5 fruit fly cellular contexts compared by ENCODE assay signal in genomic region chr3L:6192822-6193555, dm6.
TF ChIP-seq lines count a peak whose summit lies in the region.

Gene Sf3b6, minus strand, starts transcription at chr3L:6193179.
Gene Tnpo, plus strand, starts transcription at chr3L:6193480.

TF ChIP-seq in whole organism, adult, 20 proteins besides CTCF, POLR2A, EP300 and RAD21 (continued from another document):
- TF ChIP-seq Crg-1 (GFP tag; optimal IDR thresholded peaks at IDR 0.05; lab: Kevin White, UChicago), result peak; percentile 74
- peak; percentile 78 for TF ChIP-seq Hr96 (GFP tag; optimal IDR thresholded peaks at IDR 0.05; lab: Kevin White, UChicago)

TF ChIP-seq in whole organism, embryonic, 481 proteins besides CTCF, POLR2A, EP300 and RAD21 (continued from another document and continues in another):
- TF ChIP-seq CG32767 (GFP tag; IDR thresholded peaks at IDR 0.05; lab: Robert Waterston, UW) (peak; percentile 82), Hsf (GFP tag; optimal IDR thresholded peaks at IDR 0.05; lab: Kevin White, UChicago) (peak; percentile 84), CrebB (tag; optimal IDR thresholded peaks at IDR 0.05; lab: Kevin White, UChicago) (peak; percentile 49), vvl (GFP tag; IDR thresholded peaks at IDR 0.05; lab: Robert Waterston, UW) (peak; percentile 88), sim (GFP tag; IDR thresholded peaks at IDR 0.05; lab: Robert Waterston, UW) (peak; percentile 38; the same call in 1 of the 2 replicates), Ada2b (GFP tag; IDR thresholded peaks at IDR 0.05; lab: Robert Waterston, UW) (peak; percentile 70), CG5245 (GFP tag; optimal IDR thresholded peaks at IDR 0.05; lab: Kevin White, UChicago) (peak; percentile 66), Atf3 (GFP tag; optimal IDR thresholded peaks at IDR 0.05; lab: Kevin White, UChicago) (peak; percentile 58), CG10462 (GFP tag; optimal IDR thresholded peaks at IDR 0.05; lab: Kevin White, UChicago) (peak; percentile 64), CG12659 (GFP tag; optimal IDR thresholded peaks at IDR 0.05; lab: Kevin White, UChicago) (peak; percentile 92), gfzf (GFP tag; optimal IDR thresholded peaks at IDR 0.05; lab: Kevin White, UChicago) (peak; percentile 79), trem (tag; optimal IDR thresholded peaks at IDR 0.05; lab: Kevin White, UChicago) (peak; percentile 85), pros (GFP tag; optimal IDR thresholded peaks at IDR 0.05; lab: Kevin White, UChicago) (no peak), CG17385 (GFP tag; optimal IDR thresholded peaks at IDR 0.05; lab: Kevin White, UChicago) (no peak), CG14860 (GFP tag; IDR thresholded peaks at IDR 0.05; lab: Robert Waterston, UW; ENCODE audit: partially characterized antibody) (peak; percentile 47; the same call in 2 of the 3 replicates), CG7357 (GFP tag; IDR thresholded peaks at IDR 0.05; lab: Robert Waterston, UW) (peak; percentile 82), pan (optimal IDR thresholded peaks at IDR 0.05; lab: Kevin White, UChicago) (no peak), pan (GFP tag; optimal IDR thresholded peaks at IDR 0.05 in 1 of 2, IDR thresholded peaks at IDR 0.05 in 1 of 2) (peak in 1 of 2 experiments; percentile 80), aop (GFP tag; IDR thresholded peaks at IDR 0.05; lab: Robert Waterston, UW) (no peak), CG10959 (GFP tag; IDR thresholded peaks at IDR 0.05; lab: Robert Waterston, UW) (peak; percentile 61; the same call in 1 of the 2 replicates), ATbp (GFP tag; optimal IDR thresholded peaks at IDR 0.05; lab: Kevin White, UChicago) (no peak), CG42726 (GFP tag; IDR thresholded peaks at IDR 0.05; lab: Robert Waterston, UW; ENCODE audit: partially characterized antibody) (0 out of 2 replicates have a peak, but pooled peaks have one; percentile 31), danr (GFP tag; IDR thresholded peaks at IDR 0.05; lab: Robert Waterston, UW) (peak; percentile 71; the same call in 1 of the 2 replicates), CG2129 (GFP tag; IDR thresholded peaks at IDR 0.05; lab: Robert Waterston, UW; ENCODE audit: partially characterized antibody) (peak; percentile 52), Sry-β (GFP tag; optimal IDR thresholded peaks at IDR 0.05; lab: Kevin White, UChicago) (peak; percentile 70), CG10979 (tag; optimal IDR thresholded peaks at IDR 0.05; lab: Kevin White, UChicago) (peak; percentile 71), CG13775 (GFP tag; optimal IDR thresholded peaks at IDR 0.05; lab: Kevin White, UChicago) (peak; percentile 92), CG8290 (GFP tag; optimal IDR thresholded peaks at IDR 0.05; lab: Kevin White, UChicago) (peak; percentile 79), CG8290 (tag; optimal IDR thresholded peaks at IDR 0.05; lab: Kevin White, UChicago) (peak in 1 of 2 experiments; percentile 66), CG31365 (tag; optimal IDR thresholded peaks at IDR 0.05; lab: Kevin White, UChicago) (no peak)

TF ChIP-seq in whole organism, prepupa, 60 proteins besides CTCF, POLR2A, EP300 and RAD21 (continued from another document and continues in another):
- no peak for TF ChIP-seq CG6808 (GFP tag; optimal IDR thresholded peaks at IDR 0.05; lab: Kevin White, UChicago)
- TF ChIP-seq Hr38 (GFP tag; optimal IDR thresholded peaks at IDR 0.05; lab: Kevin White, UChicago), result no peak
- no peak; the same call in 1 of the 2 replicates for TF ChIP-seq Gug (GFP tag; IDR thresholded peaks at IDR 0.05; lab: Robert Waterston, UW)
- TF ChIP-seq CG3919 (GFP tag; optimal IDR thresholded peaks at IDR 0.05; lab: Kevin White, UChicago), result no peak
- peak; percentile 90 for TF ChIP-seq Sox15 (GFP tag; optimal IDR thresholded peaks at IDR 0.05; lab: Kevin White, UChicago)
- TF ChIP-seq achi (GFP tag; optimal IDR thresholded peaks at IDR 0.05; lab: Kevin White, UChicago), result no peak
- TF ChIP-seq Eip93F (GFP tag; optimal IDR thresholded peaks at IDR 0.05; lab: Kevin White, UChicago), result peak; percentile 23
- TF ChIP-seq esn (GFP tag; optimal IDR thresholded peaks at IDR 0.05; lab: Kevin White, UChicago), result peak; percentile 88
- TF ChIP-seq CG10631 (GFP tag; optimal IDR thresholded peaks at IDR 0.05; lab: Kevin White, UChicago), result peak; percentile 87
- TF ChIP-seq CG6792 (GFP tag; optimal IDR thresholded peaks at IDR 0.05; lab: Kevin White, UChicago), result peak; percentile 75
- TF ChIP-seq Met (GFP tag; optimal IDR thresholded peaks at IDR 0.05; lab: Kevin White, UChicago), result peak; percentile 82
- TF ChIP-seq CG15336 (GFP tag; IDR thresholded peaks at IDR 0.05; lab: Robert Waterston, UW), result peak; percentile 59
- peak; percentile 86 for TF ChIP-seq OdsH (GFP tag; optimal IDR thresholded peaks at IDR 0.05; lab: Kevin White, UChicago)
- TF ChIP-seq CG6276 (GFP tag; optimal IDR thresholded peaks at IDR 0.05; lab: Kevin White, UChicago), result no peak
- TF ChIP-seq svp (GFP tag; lab: Kevin White, UChicago), result no peak
- TF ChIP-seq lz (GFP tag; optimal IDR thresholded peaks at IDR 0.05; lab: Kevin White, UChicago), result peak; percentile 86
- TF ChIP-seq dsx (GFP tag; optimal IDR thresholded peaks at IDR 0.05; lab: Kevin White, UChicago; ENCODE audit: poor library complexity, severe bottlenecking), result no peak
- TF ChIP-seq Blimp-1 (GFP tag; optimal IDR thresholded peaks at IDR 0.05; lab: Kevin White, UChicago), result no peak
- no peak for TF ChIP-seq Eip78C (GFP tag; lab: Kevin White, UChicago)
- TF ChIP-seq eg (GFP tag; IDR thresholded peaks at IDR 0.05; lab: Robert Waterston, UW), result no peak
- no peak for TF ChIP-seq CG16779 (tag; optimal IDR thresholded peaks at IDR 0.05; lab: Kevin White, UChicago)
- peak; percentile 84 for TF ChIP-seq CG3032 (tag; optimal IDR thresholded peaks at IDR 0.05; lab: Kevin White, UChicago)
- no peak for TF ChIP-seq CG6163 (GFP tag; IDR thresholded peaks at IDR 0.05; lab: Robert Waterston, UW)
- TF ChIP-seq Eip75B (GFP tag; optimal IDR thresholded peaks at IDR 0.05; lab: Kevin White, UChicago), result no peak
- TF ChIP-seq Smox (GFP tag; optimal IDR thresholded peaks at IDR 0.05; lab: Kevin White, UChicago), result no peak
- peak; percentile 29 for TF ChIP-seq CG11762 (GFP tag; optimal IDR thresholded peaks at IDR 0.05; lab: Kevin White, UChicago; ENCODE audit: insufficient read depth)
- TF ChIP-seq CG1621 (tag; optimal IDR thresholded peaks at IDR 0.05; lab: Kevin White, UChicago), result no peak
- TF ChIP-seq salr (GFP tag; optimal IDR thresholded peaks at IDR 0.05; lab: Kevin White, UChicago), result no peak
- peak; percentile 74 for TF ChIP-seq topi (GFP tag; optimal IDR thresholded peaks at IDR 0.05; lab: Kevin White, UChicago)
- peak; percentile 60 for TF ChIP-seq Lpt (GFP tag; optimal IDR thresholded peaks at IDR 0.05; lab: Kevin White, UChicago)
- peak; percentile 83 for TF ChIP-seq acj6 (GFP tag; optimal IDR thresholded peaks at IDR 0.05; lab: Kevin White, UChicago)
- peak; percentile 82 for TF ChIP-seq Ets21C (GFP tag; optimal IDR thresholded peaks at IDR 0.05; lab: Kevin White, UChicago)
- TF ChIP-seq CG34406 (GFP tag; optimal IDR thresholded peaks at IDR 0.05; lab: Kevin White, UChicago), result no peak
- peak; percentile 81 for TF ChIP-seq CG11902 (GFP tag; optimal IDR thresholded peaks at IDR 0.05; lab: Kevin White, UChicago)
- TF ChIP-seq spab (GFP tag; optimal IDR thresholded peaks at IDR 0.05; lab: Kevin White, UChicago), result no peak

TF ChIP-seq in whole organism, pupa, 21 proteins besides CTCF, POLR2A, EP300 and RAD21 (continued from another document):
- 0 out of 2 replicates have a peak, but pooled peaks have one; percentile 19 for TF ChIP-seq CG10348 (GFP tag; IDR thresholded peaks at IDR 0.05; lab: Robert Waterston, UW)
TF ChIP-seq in whole organism, pupa: peak in this region for 11.

TF ChIP-seq in whole organism, wandering third instar larva, 38 proteins besides CTCF, POLR2A, EP300 and RAD21 (continued from another document):
- TF ChIP-seq fru (GFP tag; optimal IDR thresholded peaks at IDR 0.05; lab: Kevin White, UChicago) (no peak), GATAd (GFP tag; optimal IDR thresholded peaks at IDR 0.05; lab: Kevin White, UChicago) (no peak), Rel (GFP tag; optimal IDR thresholded peaks at IDR 0.05; lab: Kevin White, UChicago) (no peak), Rel (tag; optimal IDR thresholded peaks at IDR 0.05; lab: Kevin White, UChicago) (peak; percentile 26), CG9705 (GFP tag; optimal IDR thresholded peaks at IDR 0.05; lab: Kevin White, UChicago) (peak; percentile 82), CG32264 (GFP tag; optimal IDR thresholded peaks at IDR 0.05; lab: Kevin White, UChicago) (no peak), CrebA (GFP tag; optimal IDR thresholded peaks at IDR 0.05; lab: Kevin White, UChicago; ENCODE audit: borderline replicate concordance) (no peak), Jra (GFP tag; optimal IDR thresholded peaks at IDR 0.05; lab: Kevin White, UChicago) (peak; percentile 54), pan (optimal IDR thresholded peaks at IDR 0.05; lab: Kevin White, UChicago) (no peak), dl (GFP tag; optimal IDR thresholded peaks at IDR 0.05; lab: Kevin White, UChicago; ENCODE audit: insufficient read depth in 1 of 2, partially characterized antibody in 2 of 2) (no peak)
TF ChIP-seq in whole organism, wandering third instar larva: peak in this region for 18.
